Worm (Caenorhabditis elegans): ENCODE results near the gene ucp-4.
"Not testable (repeated sequence)": the region's sequence is repeated elsewhere in the genome, so short reads cannot be mapped to it uniquely, and the experiment has no call there.

ucp-4 gene

DNA sequence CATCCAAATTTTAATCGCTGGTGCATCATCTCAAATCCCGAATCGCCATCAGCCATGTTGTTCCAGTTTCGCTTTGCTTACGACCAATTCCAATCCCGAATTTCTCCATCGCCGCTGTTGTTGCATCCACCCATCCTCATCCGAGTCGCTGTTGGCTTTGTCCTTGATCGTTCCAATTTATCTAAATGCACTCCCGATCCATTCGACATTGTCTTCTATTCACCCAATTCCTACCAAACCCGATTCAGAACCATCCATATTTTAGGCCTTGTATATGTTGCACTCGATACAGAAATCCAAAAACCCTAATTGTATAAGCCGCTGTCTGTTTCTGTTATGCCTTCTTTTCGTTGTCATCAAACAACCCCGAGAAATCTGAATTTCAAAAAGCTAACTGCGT lies 6.2 kb downstream of the ucp-4 start (continued):
- TF ChIP-seq rpc-1 (optimal IDR thresholded peaks at IDR 0.05), result no peak
- TF ChIP-seq rpc-1 (tag; optimal IDR thresholded peaks at IDR 0.05), result no peak
- TF ChIP-seq K12H6.12 (tag; optimal IDR thresholded peaks at IDR 0.05), result peak; percentile 8
- peak; percentile 96 for TF ChIP-seq Y53G8AR.9 (GFP tag; conservative IDR thresholded peaks at IDR 0.05)
- TF ChIP-seq tlf-1 (GFP tag; optimal IDR thresholded peaks at IDR 0.05), result peak; percentile 47
- TF ChIP-seq Y95B8A.8 (GFP tag; IDR thresholded peaks at IDR 0.05), result peak; percentile 88
- no peak for TF ChIP-seq F22D6.2 (tag; optimal IDR thresholded peaks at IDR 0.05)
- TF ChIP-seq ztf-26 (tag; optimal IDR thresholded peaks at IDR 0.05), result no peak
- TF ChIP-seq ztf-22 (GFP tag; optimal IDR thresholded peaks at IDR 0.05), result no peak
- TF ChIP-seq lin-40 (tag; optimal IDR thresholded peaks at IDR 0.05), result no peak

DNA sequence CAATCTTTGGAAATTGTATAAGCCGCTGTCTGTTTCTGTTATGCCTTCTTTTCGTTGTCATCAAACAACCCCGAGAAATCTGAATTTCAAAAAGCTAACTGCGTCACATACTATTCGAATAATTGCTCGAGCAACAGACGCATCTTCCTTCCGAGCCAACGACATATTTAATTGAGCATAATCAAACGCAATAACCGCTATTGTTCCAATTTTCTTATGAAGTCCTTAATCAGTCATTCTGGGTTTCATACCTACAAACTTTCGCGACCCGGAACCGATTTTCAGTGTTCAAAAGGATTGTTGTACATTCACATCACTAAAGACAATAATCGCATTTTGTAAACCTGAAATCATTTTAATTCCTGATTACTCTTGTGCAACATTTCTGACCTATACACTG lies 7.7 kb downstream of the ucp-4 start:
- TF ChIP-seq D2030.7 (GFP tag; IDR thresholded peaks at IDR 0.05) (peak; percentile 47; the same call in 1 of the 2 replicates), let-526 (GFP tag; IDR thresholded peaks at IDR 0.05) (peak; percentile 58; the same call in 1 of the 2 replicates), egl-44 (GFP tag; IDR thresholded peaks at IDR 0.05) (peak; percentile 68), C17E4.6 (GFP tag; IDR thresholded peaks at IDR 0.05) (peak; percentile 56; the same call in 1 of the 2 replicates), attf-3 (GFP tag; conservative IDR thresholded peaks at IDR 0.05) (peak; percentile 62; the same call in 1 of the 2 replicates), Y79H2A.3 (GFP tag; conservative IDR thresholded peaks at IDR 0.05) (peak; percentile 99), F33H1.4 (GFP tag; IDR thresholded peaks at IDR 0.05) (peak; percentile 16; the same call in 1 of the 2 replicates), ztf-6 (GFP tag; IDR thresholded peaks at IDR 0.05) (0 out of 2 replicates have a peak, but pooled peaks have one; percentile 18), hmg-20 (GFP tag; IDR thresholded peaks at IDR 0.05) (peak; percentile 55; the same call in 1 of the 2 replicates), ceh-40 (GFP tag; IDR thresholded peaks at IDR 0.05) (peak; percentile 71; the same call in 1 of the 2 replicates), Y95B8A.8 (GFP tag; IDR thresholded peaks at IDR 0.05) (peak; percentile 96), madf-3 (GFP tag; IDR thresholded peaks at IDR 0.05) (peak; percentile 91), Y56A3A.18 (GFP tag; IDR thresholded peaks at IDR 0.05) (peak; percentile 93), pbrm-1 (GFP tag; IDR thresholded peaks at IDR 0.05) (peak; percentile 88), nhr-120 (GFP tag; IDR thresholded peaks at IDR 0.05) (peak; percentile 89; the same call in 1 of the 2 replicates), ekl-4 (GFP tag; IDR thresholded peaks at IDR 0.05) (peak; percentile 82), F39B2.1 (GFP tag; IDR thresholded peaks at IDR 0.05) (peak; percentile 85), bed-1 (GFP tag; IDR thresholded peaks at IDR 0.05) (0 out of 2 replicates have a peak, but pooled peaks have one; percentile 83), hsf-1 (GFP tag; IDR thresholded peaks at IDR 0.05) (peak; percentile 73; the same call in 1 of the 2 replicates), Y53G8AR.9 (GFP tag; conservative IDR thresholded peaks at IDR 0.05) (peak; percentile 98), B0019.2 (GFP tag; conservative IDR thresholded peaks at IDR 0.05) (peak; percentile 59), nfya-2 (GFP tag; IDR thresholded peaks at IDR 0.05) (0 out of 2 replicates have a peak, but pooled peaks have one; percentile 53), attf-6 (GFP tag; IDR thresholded peaks at IDR 0.05) (0 out of 2 replicates have a peak, but pooled peaks have one; percentile 37), nfyb-1 (GFP tag; IDR thresholded peaks at IDR 0.05) (peak; percentile 90), F37B4.10 (GFP tag; IDR thresholded peaks at IDR 0.05) (0 out of 2 replicates have a peak, but pooled peaks have one; percentile 44), ceh-58 (GFP tag; IDR thresholded peaks at IDR 0.05) (peak; percentile 87; the same call in 1 of the 2 replicates), Y53F4B.3 (GFP tag; IDR thresholded peaks at IDR 0.05) (peak; percentile 82), egl-18 (GFP tag; IDR thresholded peaks at IDR 0.05) (peak; percentile 74; the same call in 1 of the 2 replicates), rcor-1 (GFP tag; IDR thresholded peaks at IDR 0.05) (peak; percentile 45; the same call in 1 of the 2 replicates), hmg-1.2 (GFP tag; IDR thresholded peaks at IDR 0.05) (peak; percentile 63), K11D2.4 (GFP tag; IDR thresholded peaks at IDR 0.05) (peak; percentile 91), cebp-1 (GFP tag; IDR thresholded peaks at IDR 0.05) (peak; percentile 78), aptf-2 (GFP tag; conservative IDR thresholded peaks at IDR 0.05) (0 out of 2 replicates have a peak, but pooled peaks have one; percentile 12), C06A6.2 (GFP tag; conservative IDR thresholded peaks at IDR 0.05) (peak; percentile 90), lag-1 (GFP tag; IDR thresholded peaks at IDR 0.05) (peak; percentile 73; the same call in 1 of the 2 replicates), lin-26 (GFP tag; IDR thresholded peaks at IDR 0.05) (peak; percentile 75; the same call in 1 of the 2 replicates), ztf-25 (GFP tag; IDR thresholded peaks at IDR 0.05) (0 out of 2 replicates have a peak, but pooled peaks have one; percentile 57), Y67H2A.10 (GFP tag; conservative IDR thresholded peaks at IDR 0.05) (peak; percentile 68)
- TF ChIP-seq cebp-1 (tag; optimal IDR thresholded peaks at IDR 0.05), result not testable (repeated sequence)

Data from whole organism, young adult.